Fruit fly (Drosophila melanogaster) whole organism, embryonic: ENCODE data around the gene yellow-e.

Experiments
- ATbp ChIP-seq: fragments of 200-800 bp; sonication (Bioruptor generic); optimal IDR thresholded peaks from 2 replicates; lab custom pipeline; 2017; ENCODE audit warnings: missing biosample characterization, mild to moderate bottlenecking, missing genetic modification characterization, missing genetic modification reagents
- Adf1 ChIP-seq: fragments of 200-800 bp; sonication (Bioruptor generic); IDR thresholded peaks from 2 replicates; pipeline ENCODE4 v1.3.6; 2022; ENCODE audit warnings: missing biosample characterization, missing genetic modification characterization
- Asciz ChIP-seq: fragments of 200-800 bp; sonication (Bioruptor generic); optimal IDR thresholded peaks from 2 replicates; lab custom pipeline; 2017; ENCODE audit warnings: missing biosample characterization, mild to moderate bottlenecking, missing genetic modification characterization, missing genetic modification reagents
- CG10543 ChIP-seq: fragments of 200-800 bp; sonication (Bioruptor generic); optimal IDR thresholded peaks from 3 replicates; lab custom pipeline; 2017; ENCODE audit warnings: missing biosample characterization, mild to moderate bottlenecking, missing genetic modification characterization, moderate library complexity
- CG10979 ChIP-seq: fragments of 200-800 bp; sonication (Bioruptor generic); optimal IDR thresholded peaks from 2 replicates; lab custom pipeline; 2018; ENCODE audit warnings: missing biosample characterization, mild to moderate bottlenecking, missing genetic modification characterization, moderate library complexity
- CG11723 ChIP-seq: fragments of 200-800 bp; sonication (Bioruptor generic); optimal IDR thresholded peaks from 2 replicates; lab custom pipeline; 2017; ENCODE audit warnings: missing biosample characterization, mild to moderate bottlenecking, missing genetic modification characterization
- CG12155 ChIP-seq: fragments of 200-800 bp; sonication (Bioruptor generic); optimal IDR thresholded peaks from 3 replicates; lab custom pipeline; 2016; ENCODE audit warnings: missing biosample characterization, missing genetic modification characterization
- CG1233 ChIP-seq: fragments of 200-800 bp; sonication (Bioruptor generic); optimal IDR thresholded peaks from 4 replicates; lab custom pipeline; 2018; ENCODE audit warnings: missing biosample characterization, mild to moderate bottlenecking, missing genetic modification characterization
- CG13894 ChIP-seq: fragments of 200-800 bp; sonication (Bioruptor generic); optimal IDR thresholded peaks from 3 replicates; lab custom pipeline; 2018; ENCODE audit warnings: missing biosample characterization, mild to moderate bottlenecking, missing genetic modification characterization, moderate library complexity
- CG15479 ChIP-seq: fragments of 200-800 bp; sonication (Bioruptor generic); optimal IDR thresholded peaks from 3 replicates; lab custom pipeline; 2019; ENCODE audit warnings: missing biosample characterization, mild to moderate bottlenecking, missing genetic modification characterization, moderate library complexity
- CG18262 ChIP-seq: fragments of 200-800 bp; optimal IDR thresholded peaks from 3 replicates; lab custom pipeline; 2019; ENCODE audit warnings: missing biosample characterization, mild to moderate bottlenecking, missing genetic modification characterization, moderate library complexity
- CG18599 ChIP-seq: fragments of 200-800 bp; sonication (Bioruptor generic); optimal IDR thresholded peaks from 3 replicates; lab custom pipeline; 2017; ENCODE audit warnings: missing biosample characterization, missing genetic modification characterization, mild to moderate bottlenecking, moderate library complexity, missing genetic modification reagents
- CG2116 ChIP-seq: fragments of 200-800 bp; sonication (Bioruptor generic); optimal IDR thresholded peaks from 3 replicates; lab custom pipeline; 2018; ENCODE audit warnings: missing biosample characterization, mild to moderate bottlenecking, missing genetic modification characterization
- CG2199 ChIP-seq: fragments of 200-800 bp; sonication (Bioruptor generic); IDR thresholded peaks from 3 replicates; pipeline ENCODE4 v1.3.6; 2022; ENCODE audit warnings: missing biosample characterization, missing genetic modification characterization
- CG31441 ChIP-seq: fragments of 200-800 bp; sonication (Bioruptor generic); IDR thresholded peaks from 2 replicates; pipeline ENCODE4 v1.3.6; 2022; ENCODE audit warnings: missing biosample characterization, missing genetic modification characterization
- CG3163 ChIP-seq: fragments of 200-800 bp; sonication (Bioruptor generic); optimal IDR thresholded peaks from 3 replicates; lab custom pipeline; 2016; ENCODE audit warnings: missing biosample characterization, missing genetic modification characterization
- CG32767 ChIP-seq: fragments of 200-800 bp; sonication (Bioruptor generic); IDR thresholded peaks from 2 replicates; pipeline ENCODE4 v1.3.6; 2022; ENCODE audit warnings: missing biosample characterization, missing genetic modification characterization
- CG3995 ChIP-seq: fragments of 200-800 bp; sonication (Bioruptor generic); optimal IDR thresholded peaks from 3 replicates; lab custom pipeline; 2016; ENCODE audit warnings: missing biosample characterization, missing genetic modification characterization
- CG6683 ChIP-seq: fragments of 200-800 bp; sonication (Bioruptor generic); optimal IDR thresholded peaks from 2 replicates; lab custom pipeline; 2017; ENCODE audit warnings: missing biosample characterization, mild to moderate bottlenecking, missing genetic modification characterization, missing genetic modification reagents
- CG6765 ChIP-seq: fragments of 200-800 bp; sonication (Bioruptor generic); optimal IDR thresholded peaks from 3 replicates; lab custom pipeline; 2017; ENCODE audit warnings: missing biosample characterization, mild to moderate bottlenecking, missing genetic modification characterization
- CG7357 ChIP-seq: fragments of 200-800 bp; sonication (Bioruptor generic); IDR thresholded peaks from 3 replicates; pipeline ENCODE4 v1.3.6; 2022; ENCODE audit warnings: missing biosample characterization, missing genetic modification characterization
- CG7928 ChIP-seq: fragments of 200-800 bp; sonication (Bioruptor generic); optimal IDR thresholded peaks from 2 replicates; lab custom pipeline; 2017; ENCODE audit warnings: missing biosample characterization, mild to moderate bottlenecking, missing genetic modification characterization
- CG8388 ChIP-seq: fragments of 200-800 bp; sonication (Bioruptor generic); optimal IDR thresholded peaks from 2 replicates; lab custom pipeline; 2019; ENCODE audit warnings: missing biosample characterization, mild to moderate bottlenecking, missing genetic modification characterization, moderate library complexity
- CG8478 ChIP-seq: fragments of >200 bp; optimal IDR thresholded peaks from 2 replicates; lab custom pipeline; 2018
- CG9817 ChIP-seq: fragments of 200-800 bp; sonication (Bioruptor generic); optimal IDR thresholded peaks from 2 replicates; lab custom pipeline; 2018; ENCODE audit warnings: missing biosample characterization, mild to moderate bottlenecking, missing genetic modification characterization, moderate library complexity
- Dll ChIP-seq: fragments of 200-800 bp; sonication (Bioruptor generic); IDR thresholded peaks from 4 replicates; pipeline ENCODE4 v1.3.6; 2022; ENCODE audit warnings: missing biosample characterization, missing genetic modification characterization; ENCODE audit not compliant: partially characterized antibody
- MTF-1 ChIP-seq: fragments of 200-800 bp; sonication (Bioruptor generic); optimal IDR thresholded peaks from 2 replicates; lab custom pipeline; 2018; ENCODE audit warnings: missing biosample characterization, mild to moderate bottlenecking, missing genetic modification characterization, borderline replicate concordance
- Med ChIP-seq: fragments of 200-800 bp; sonication (Bioruptor generic); peaks from one replicate; lab custom pipeline; 2016; ENCODE audit warnings: missing biosample characterization, missing genetic modification characterization, mild to moderate bottlenecking, inconsistent platforms, moderate library complexity
- Nf-YC ChIP-seq: fragments of 200-800 bp; optimal IDR thresholded peaks from 3 replicates; lab custom pipeline; 2019; ENCODE audit warnings: missing biosample characterization, mild to moderate bottlenecking, missing genetic modification characterization, moderate library complexity
- Opbp ChIP-seq: fragments of 200-800 bp; sonication (Bioruptor generic); IDR thresholded peaks from 3 replicates; pipeline ENCODE4 v1.3.6; 2022; ENCODE audit warnings: missing biosample characterization, missing genetic modification characterization; ENCODE audit not compliant: partially characterized antibody
- Optix ChIP-seq: fragments of 200-800 bp; sonication (Bioruptor generic); IDR thresholded peaks from 3 replicates; pipeline ENCODE4 v1.3.6; 2022; ENCODE audit warnings: missing biosample characterization, missing genetic modification characterization
- Sox102F ChIP-seq: fragments of 200-800 bp; sonication (Bioruptor generic); optimal IDR thresholded peaks from 2 replicates; lab custom pipeline; 2018; ENCODE audit warnings: missing biosample characterization, mild to moderate bottlenecking, missing genetic modification characterization, moderate library complexity
- Spps ChIP-seq: fragments of 200-800 bp; sonication (Bioruptor generic); optimal IDR thresholded peaks from 2 replicates; lab custom pipeline; 2018; ENCODE audit warnings: missing biosample characterization, mild to moderate bottlenecking, missing genetic modification characterization
- abd-A ChIP-seq: fragments of 200-800 bp; sonication (Bioruptor generic); optimal IDR thresholded peaks from 3 replicates; lab custom pipeline; 2019; ENCODE audit warnings: missing biosample characterization, mild to moderate bottlenecking, missing genetic modification characterization, moderate library complexity
- az2 ChIP-seq: fragments of 200-800 bp; sonication (Bioruptor generic); optimal IDR thresholded peaks from 3 replicates; lab custom pipeline; 2016; ENCODE audit warnings: missing biosample characterization, missing genetic modification characterization
- fd3F ChIP-seq: fragments of 200-800 bp; sonication (Bioruptor generic); optimal IDR thresholded peaks from 2 replicates; lab custom pipeline; 2018; ENCODE audit warnings: missing biosample characterization, mild to moderate bottlenecking, missing genetic modification characterization, moderate library complexity
- ftz-f1 ChIP-seq: fragments of 200-800 bp; sonication (Bioruptor generic); optimal IDR thresholded peaks from 2 replicates; lab custom pipeline; 2016; ENCODE audit warnings: missing biosample characterization, missing genetic modification characterization
- knrl ChIP-seq: fragments of 200-800 bp; sonication (Bioruptor generic); IDR thresholded peaks from 3 replicates; pipeline ENCODE4 v1.3.6; 2022; ENCODE audit warnings: missing biosample characterization, missing genetic modification characterization; ENCODE audit not compliant: partially characterized antibody
- lmd ChIP-seq: fragments of 200-800 bp; sonication (Bioruptor generic); IDR thresholded peaks from 2 replicates; pipeline ENCODE4 v1.3.6; 2022; ENCODE audit warnings: missing biosample characterization, missing genetic modification characterization
- mirr ChIP-seq: fragments of 200-800 bp; sonication (Bioruptor generic); optimal IDR thresholded peaks from 3 replicates; lab custom pipeline; 2018; ENCODE audit warnings: missing biosample characterization, mild to moderate bottlenecking, missing genetic modification characterization
- rib ChIP-seq: fragments of 200-800 bp; sonication (Bioruptor generic); IDR thresholded peaks from 2 replicates; pipeline ENCODE4 v1.3.6; 2022; ENCODE audit warnings: missing biosample characterization, missing genetic modification characterization
- scrt ChIP-seq: fragments of 200-800 bp; sonication (Bioruptor generic); optimal IDR thresholded peaks from 2 replicates; lab custom pipeline; 2018; ENCODE audit warnings: missing biosample characterization, mild to moderate bottlenecking, missing genetic modification characterization, moderate library complexity
- sd ChIP-seq: fragments of 200-800 bp; sonication (Bioruptor generic); optimal IDR thresholded peaks from 3 replicates; lab custom pipeline; 2018; ENCODE audit warnings: missing biosample characterization, mild to moderate bottlenecking, missing genetic modification characterization, moderate library complexity
- seq ChIP-seq: fragments of 200-800 bp; sonication (Bioruptor generic); IDR thresholded peaks from 2 replicates; pipeline ENCODE4 v1.3.6; 2022; ENCODE audit warnings: missing biosample characterization, missing genetic modification characterization
- sr ChIP-seq: fragments of 200-800 bp; sonication (Bioruptor generic); IDR thresholded peaks from 3 replicates; pipeline ENCODE4 v1.3.6; 2022; ENCODE audit warnings: missing biosample characterization, missing genetic modification characterization
- ssp ChIP-seq: fragments of 200-800 bp; sonication (Bioruptor generic); IDR thresholded peaks from 2 replicates; pipeline ENCODE4 v1.3.6; 2022; ENCODE audit warnings: missing biosample characterization, missing genetic modification characterization
- stwl ChIP-seq: fragments of 200-800 bp; sonication (Bioruptor generic); optimal IDR thresholded peaks from 3 replicates; lab custom pipeline; 2018; ENCODE audit warnings: missing biosample characterization, mild to moderate bottlenecking, missing genetic modification characterization, moderate library complexity
- tna ChIP-seq: fragments of 200-800 bp; sonication (Bioruptor generic); IDR thresholded peaks from 2 replicates; pipeline ENCODE4 v1.3.6; 2022; ENCODE audit warnings: missing biosample characterization, missing genetic modification characterization; ENCODE audit not compliant: partially characterized antibody
- trem ChIP-seq: fragments of 200-800 bp; optimal IDR thresholded peaks from 3 replicates; lab custom pipeline; 2019; ENCODE audit warnings: missing biosample characterization, mild to moderate bottlenecking, missing genetic modification characterization, moderate library complexity
- unc-4 ChIP-seq: fragments of 200-800 bp; sonication (Bioruptor generic); IDR thresholded peaks from 2 replicates; pipeline ENCODE4 v1.3.6; 2022; ENCODE audit warnings: missing biosample characterization, missing genetic modification characterization; ENCODE audit not compliant: partially characterized antibody

The yellow-e gene

DNA sequence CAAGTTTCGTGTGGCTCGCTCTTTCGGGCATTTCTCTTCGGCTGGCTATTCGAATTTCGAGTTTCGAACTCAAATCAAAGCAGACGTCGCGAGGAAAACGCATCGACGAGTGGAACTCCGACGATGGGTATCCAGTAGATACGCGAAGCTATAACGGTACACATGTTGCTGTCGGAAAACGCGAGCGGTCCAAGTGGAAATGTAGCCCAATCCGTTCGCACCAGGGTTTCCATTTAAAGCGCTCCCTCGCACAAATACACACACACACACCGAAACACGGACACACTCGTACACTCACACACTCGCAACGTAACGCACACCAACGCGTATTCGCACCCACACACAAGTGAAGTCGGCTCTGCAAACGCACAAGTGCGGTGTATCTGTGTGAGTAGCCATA is 35.3 kb upstream of the yellow-e start, which contains the start of gene side-IV (continued):
- TF ChIP-seq trem (tag; lab: Kevin White, UChicago) (no peak), fd3F (GFP tag; lab: Kevin White, UChicago) (no peak), CG18599 (GFP tag; lab: Kevin White, UChicago) (peak; percentile 18), CG15479 (GFP tag; lab: Kevin White, UChicago) (no peak), CG18262 (tag; lab: Kevin White, UChicago) (no peak), ftz-f1 (GFP tag; lab: Kevin White, UChicago) (no peak), CG7357 (GFP tag; lab: Robert Waterston, UW) (no peak), Spps (tag; lab: Kevin White, UChicago) (no peak), CG1233 (GFP tag; lab: Kevin White, UChicago) (no peak), unc-4 (GFP tag; lab: Robert Waterston, UW) (no peak), abd-A (tag; lab: Kevin White, UChicago) (peak; percentile 67), CG31441 (GFP tag; lab: Robert Waterston, UW) (no peak), Dll (GFP tag; lab: Robert Waterston, UW) (0 out of 4 replicates have a peak, but pooled peaks have one; percentile 25), lmd (GFP tag; lab: Robert Waterston, UW) (no peak), MTF-1 (GFP tag; lab: Kevin White, UChicago) (no peak), CG9817 (tag; lab: Kevin White, UChicago) (no peak), CG7928 (GFP tag; lab: Kevin White, UChicago) (no peak), Sox102F (GFP tag; lab: Kevin White, UChicago) (no peak), CG13894 (tag; lab: Kevin White, UChicago) (peak; percentile 47), Optix (no peak), ssp (no peak), CG12155 (GFP tag; lab: Kevin White, UChicago) (peak; percentile 12), stwl (tag; lab: Kevin White, UChicago) (peak; percentile 21), CG6765 (GFP tag; lab: Kevin White, UChicago) (peak; percentile 22), mirr (GFP tag; lab: Kevin White, UChicago) (peak; percentile 23), CG3995 (GFP tag; lab: Kevin White, UChicago) (no peak), Nf-YC (tag; lab: Kevin White, UChicago) (peak; percentile 35), CG11723 (GFP tag; lab: Kevin White, UChicago) (no peak), Med (GFP tag; lab: Kevin White, UChicago) (peak; percentile 88), CG3163 (peak; percentile 90), CG8388 (GFP tag; lab: Kevin White, UChicago) (no peak), tna (GFP tag; lab: Robert Waterston, UW) (no peak), rib (GFP tag; lab: Robert Waterston, UW) (no peak), Opbp (GFP tag; lab: Robert Waterston, UW) (peak; percentile 41; the same call in 2 of the 3 replicates), Adf1 (peak; percentile 38; the same call in 1 of the 2 replicates), az2 (GFP tag; lab: Kevin White, UChicago) (no peak), CG32767 (peak; percentile 50), Asciz (GFP tag; lab: Kevin White, UChicago) (no peak), CG10543 (GFP tag; lab: Kevin White, UChicago) (peak; percentile 34), seq (GFP tag; lab: Robert Waterston, UW) (no peak), scrt (GFP tag; lab: Kevin White, UChicago) (peak; percentile 24), CG2116 (GFP tag; lab: Kevin White, UChicago) (no peak), sd (tag; lab: Kevin White, UChicago) (peak; percentile 5), ATbp (no peak), CG8478 (lab: Kevin White, UChicago) (peak; percentile 89), sr (0 out of 3 replicates have a peak, but pooled peaks have one; percentile 6), knrl (GFP tag; lab: Robert Waterston, UW) (peak; percentile 17; the same call in 1 of the 3 replicates), CG10979 (tag; lab: Kevin White, UChicago) (no peak), CG2199 (GFP tag; lab: Robert Waterston, UW) (peak; percentile 81), CG6683 (no peak)
